Worm (Caenorhabditis elegans) whole organism, L3 larva: Measurements from ENCODE around the gene K12H6.10.
A peak's percentile ranks its signal among the peaks of the same experiment; 100 is the strongest.
"Not testable (repeated sequence)": the region's sequence is repeated elsewhere in the genome, so short reads cannot be mapped to it uniquely, and the experiment has no call there.

Experiments
- R02D3.7 ChIP-seq: fragments of 150-350 bp; optimal IDR thresholded peaks from 2 replicates; lab custom pipeline; 2014; ENCODE audit warnings: missing biosample characterization, missing genetic modification characterization
- ama-1 ChIP-seq: fragments of 150-350 bp; optimal IDR thresholded peaks from 2 replicates; lab custom pipeline; 2018
- ceh-16 ChIP-seq: sonication (generic microtip); optimal IDR thresholded peaks from 2 replicates; lab custom pipeline; 2017; ENCODE audit warnings: missing biosample characterization, missing genetic modification characterization
- ceh-28 ChIP-seq: fragments of 150-350 bp; optimal IDR thresholded peaks from 2 replicates; lab custom pipeline; 2014; ENCODE audit warnings: missing biosample characterization, missing genetic modification reagents, missing genetic modification characterization
- ceh-82 ChIP-seq: fragments of 150-350 bp; optimal IDR thresholded peaks from 2 replicates; lab custom pipeline; 2014; ENCODE audit warnings: missing biosample characterization, missing genetic modification characterization
- ceh-9 ChIP-seq: sonication (generic microtip); optimal IDR thresholded peaks from 2 replicates; lab custom pipeline; 2018; ENCODE audit warnings: missing biosample characterization, missing genetic modification characterization
- egl-5 ChIP-seq: fragments of 150-350 bp; optimal IDR thresholded peaks from 2 replicates; lab custom pipeline; 2017; ENCODE audit warnings: missing biosample characterization, missing genetic modification reagents, missing genetic modification characterization, inconsistent platforms
- elt-1 ChIP-seq: fragments of 150-350 bp; optimal IDR thresholded peaks from 2 replicates; lab custom pipeline; 2014; ENCODE audit warnings: missing biosample characterization, missing genetic modification characterization
- elt-2 ChIP-seq: sonication (generic microtip); optimal IDR thresholded peaks from 2 replicates; lab custom pipeline; 2016; ENCODE audit warnings: missing genetic modification reagents, mild to moderate bottlenecking, missing genetic modification characterization, missing compliant biosample characterization
- elt-3 ChIP-seq, 3 experiments: fragments of 150-350 bp in 1 of 3; sonication (generic microtip) in 2 of 3; optimal IDR thresholded peaks; 2 replicates in 2 of 3; 4 replicates in 1 of 3; lab custom pipeline; 2014 to 2017; ENCODE audit warnings: missing biosample characterization in 3 of 3, missing genetic modification characterization in 3 of 3
- eor-1 ChIP-seq, 2 experiments: fragments of 150-350 bp; optimal IDR thresholded peaks; 2 replicates each; lab custom pipeline; 2014 to 2018; ENCODE audit warnings: missing biosample characterization in 2 of 2, missing genetic modification characterization in 2 of 2
- fkh-10 ChIP-seq: sonication (generic microtip); optimal IDR thresholded peaks from 2 replicates; lab custom pipeline; 2017; ENCODE audit warnings: missing biosample characterization, missing genetic modification reagents, missing genetic modification characterization
- fkh-2 ChIP-seq: fragments of 150-350 bp; optimal IDR thresholded peaks from 2 replicates; lab custom pipeline; 2014; ENCODE audit warnings: missing biosample characterization, missing genetic modification reagents, missing genetic modification characterization
- fos-1 ChIP-seq: fragments of 150-350 bp; optimal IDR thresholded peaks from 2 replicates; lab custom pipeline; 2014; ENCODE audit warnings: missing biosample characterization, missing genetic modification characterization
- hmg-11 ChIP-seq: sonication (generic microtip); optimal IDR thresholded peaks from 2 replicates; lab custom pipeline; 2016; ENCODE audit warnings: missing genetic modification characterization, missing compliant biosample characterization
- jun-1 ChIP-seq: fragments of 150-350 bp; optimal IDR thresholded peaks from 2 replicates; lab custom pipeline; 2014; ENCODE audit warnings: missing biosample characterization, missing genetic modification reagents, missing genetic modification characterization
- lin-15B ChIP-seq: fragments of 150-350 bp; optimal IDR thresholded peaks from 2 replicates; lab custom pipeline; 2014; ENCODE audit warnings: missing biosample characterization, missing genetic modification characterization
- lin-39 ChIP-seq: fragments of 150-350 bp; optimal IDR thresholded peaks from 2 replicates; lab custom pipeline; 2018; ENCODE audit warnings: missing biosample characterization, missing genetic modification reagents, missing genetic modification characterization
- lsy-12 ChIP-seq: sonication (generic microtip); optimal IDR thresholded peaks from 2 replicates; lab custom pipeline; 2016; ENCODE audit warnings: mild to moderate bottlenecking, missing genetic modification characterization, missing compliant biosample characterization
- mdl-1 ChIP-seq: fragments of 150-350 bp; optimal IDR thresholded peaks from 2 replicates; lab custom pipeline; 2014; ENCODE audit warnings: missing biosample characterization, missing genetic modification characterization
- mml-1 ChIP-seq: fragments of 150-350 bp; sonication (generic microtip); optimal IDR thresholded peaks from 3 replicates; lab custom pipeline; 2014; ENCODE audit warnings: missing biosample characterization, missing genetic modification characterization
- nfya-1 ChIP-seq: sonication (generic microtip); optimal IDR thresholded peaks from 2 replicates; lab custom pipeline; 2017; ENCODE audit warnings: missing genetic modification characterization, mild to moderate bottlenecking, missing compliant biosample characterization, antibody characterized with exemption, moderate library complexity; ENCODE audit not compliant: insufficient read depth
- nhr-11 ChIP-seq: fragments of 150-350 bp; optimal IDR thresholded peaks from 2 replicates; lab custom pipeline; 2014; ENCODE audit warnings: missing biosample characterization, missing genetic modification characterization
- nhr-12 ChIP-seq: fragments of 150-350 bp; optimal IDR thresholded peaks from 2 replicates; lab custom pipeline; 2014; ENCODE audit warnings: missing biosample characterization, missing genetic modification characterization
- nhr-23 ChIP-seq: fragments of 150-350 bp; optimal IDR thresholded peaks from 2 replicates; lab custom pipeline; 2014; ENCODE audit warnings: missing biosample characterization, missing genetic modification reagents, missing genetic modification characterization
- nhr-25 ChIP-seq: sonication (generic microtip); optimal IDR thresholded peaks from 2 replicates; lab custom pipeline; 2017; ENCODE audit warnings: missing biosample characterization, missing genetic modification characterization
- nhr-28 ChIP-seq: fragments of 150-350 bp; optimal IDR thresholded peaks from 2 replicates; lab custom pipeline; 2014; ENCODE audit warnings: missing biosample characterization, missing genetic modification characterization
- nhr-43 ChIP-seq: sonication (generic microtip); optimal IDR thresholded peaks from 2 replicates; lab custom pipeline; 2016; ENCODE audit warnings: mild to moderate bottlenecking, missing genetic modification characterization, missing compliant biosample characterization; ENCODE audit not compliant: poor library complexity, severe bottlenecking
- nhr-67 ChIP-seq: fragments of 150-350 bp; optimal IDR thresholded peaks from 2 replicates; lab custom pipeline; 2014; ENCODE audit warnings: missing biosample characterization, missing genetic modification characterization
- nhr-77 ChIP-seq: fragments of 150-350 bp; optimal IDR thresholded peaks from 2 replicates; lab custom pipeline; 2014; ENCODE audit warnings: missing biosample characterization, missing genetic modification characterization
- pha-4 ChIP-seq: fragments of 150-350 bp; optimal IDR thresholded peaks from 2 replicates; lab custom pipeline; 2014; ENCODE audit warnings: missing biosample characterization, missing genetic modification reagents, missing genetic modification characterization
- pqm-1 ChIP-seq: fragments of 150-350 bp; optimal IDR thresholded peaks from 2 replicates; lab custom pipeline; 2017; ENCODE audit warnings: missing biosample characterization, missing genetic modification characterization, inconsistent platforms
- sea-2 ChIP-seq: fragments of 150-350 bp; sonication (generic microtip); optimal IDR thresholded peaks from 4 replicates; lab custom pipeline; 2014; ENCODE audit warnings: missing biosample characterization, missing genetic modification reagents, missing genetic modification characterization
- skn-1 ChIP-seq: fragments of 150-350 bp; optimal IDR thresholded peaks from 2 replicates; lab custom pipeline; 2014; ENCODE audit warnings: missing biosample characterization, missing genetic modification characterization
- snpc-4 ChIP-seq: fragments of 150-350 bp; optimal IDR thresholded peaks from 2 replicates; lab custom pipeline; 2014; ENCODE audit warnings: missing biosample characterization, missing genetic modification characterization
- unc-39 ChIP-seq: sonication (generic microtip); optimal IDR thresholded peaks from 4 replicates; lab custom pipeline; 2017; ENCODE audit warnings: missing biosample characterization, missing genetic modification characterization
- zag-1 ChIP-seq: fragments of 150-350 bp; optimal IDR thresholded peaks from 2 replicates; lab custom pipeline; 2014; ENCODE audit warnings: missing biosample characterization, missing genetic modification characterization
- ztf-11 ChIP-seq: fragments of 150-350 bp; optimal IDR thresholded peaks from 2 replicates; lab custom pipeline; 2014; ENCODE audit warnings: missing biosample characterization, missing genetic modification characterization

The K12H6.10 gene

ce11 chrII:2832539-2832938 is 9.9 kb downstream of the K12H6.10 start:
- no peak for TF ChIP-seq nhr-25 (tag; lab: Kevin White, UChicago)
- no peak for TF ChIP-seq pqm-1 (tag; lab: Kevin White, UChicago)
- no peak for TF ChIP-seq mml-1
- TF ChIP-seq nhr-12 (tag; lab: Kevin White, UChicago) = no peak
- TF ChIP-seq fkh-2 = no peak
- TF ChIP-seq jun-1 = no peak
- TF ChIP-seq fkh-10 (GFP tag; lab: Kevin White, UChicago) = no peak
- TF ChIP-seq ceh-82 (tag; lab: Kevin White, UChicago) = no peak
- TF ChIP-seq nfya-1 (tag; lab: Kevin White, UChicago) = no peak
- no peak for TF ChIP-seq elt-1 (tag; lab: Kevin White, UChicago)
- TF ChIP-seq elt-2 (tag; lab: Kevin White, UChicago) = no peak
- TF ChIP-seq eor-1 (tag; optimal IDR thresholded peaks at IDR 0.05; lab: Kevin White, UChicago) = no peak
- no peak for TF ChIP-seq nhr-11
- TF ChIP-seq zag-1 (tag; lab: Kevin White, UChicago) = no peak
- TF ChIP-seq nhr-23 (tag; lab: Kevin White, UChicago) = no peak
- TF ChIP-seq lin-39 (tag; lab: Kevin White, UChicago) = no peak
- TF ChIP-seq skn-1 (tag; lab: Kevin White, UChicago) = no peak

ce11 chrII:2834105-2834504 is 11.4 kb downstream of the K12H6.10 start:
- TF ChIP-seq nhr-25 (tag; lab: Kevin White, UChicago) (no peak), nhr-43 (tag; lab: Kevin White, UChicago) (no peak), nhr-11 (no peak), hmg-11 (tag; lab: Kevin White, UChicago) (no peak), zag-1 (tag; lab: Kevin White, UChicago) (no peak), lin-15B (tag; lab: Kevin White, UChicago) (no peak), pqm-1 (tag; lab: Kevin White, UChicago) (peak; percentile 84), sea-2 (GFP tag; lab: Kevin White, UChicago) (no peak), ztf-11 (tag; lab: Kevin White, UChicago) (no peak), nhr-77 (tag; lab: Kevin White, UChicago) (no peak), mdl-1 (no peak), nhr-67 (tag; lab: Kevin White, UChicago) (no peak), snpc-4 (tag; lab: Kevin White, UChicago) (no peak), lin-39 (tag; lab: Kevin White, UChicago) (no peak), fos-1 (tag; lab: Kevin White, UChicago) (no peak), ceh-28 (no peak), nfya-1 (tag; lab: Kevin White, UChicago) (no peak), eor-1 (tag; optimal IDR thresholded peaks at IDR 0.05; lab: Kevin White, UChicago) (no peak), egl-5 (tag; lab: Kevin White, UChicago) (no peak), elt-2 (tag; lab: Kevin White, UChicago) (peak; percentile 86), elt-3 (tag; optimal IDR thresholded peaks at IDR 0.05; lab: Kevin White, UChicago) (no peak), jun-1 (peak; percentile 5), nhr-23 (tag; lab: Kevin White, UChicago) (no peak), mml-1 (no peak), nhr-28 (tag; lab: Kevin White, UChicago) (no peak), R02D3.7 (tag; lab: Kevin White, UChicago) (no peak), pha-4 (peak; percentile 86), unc-39 (tag; lab: Kevin White, UChicago) (no peak)
- TF ChIP-seq, all 47 proteins: peak for 4

ce11 chrII:2836853-2837252 is 14.2 kb downstream of the K12H6.10 start, which contains the start of gene K12H6.7:
TSS of gene K12H6.7 (minus strand) at chrII:2836953.
- TF ChIP-seq nhr-28 (tag; lab: Kevin White, UChicago) = no peak
- TF ChIP-seq fkh-10 (GFP tag; lab: Kevin White, UChicago) = no peak
- no peak for TF ChIP-seq ceh-16 (tag; lab: Kevin White, UChicago)
- no peak for TF ChIP-seq lin-39 (tag; lab: Kevin White, UChicago)
- TF ChIP-seq ama-1 (lab: Kevin White, UChicago) = no peak
- TF ChIP-seq ztf-11 (tag; lab: Kevin White, UChicago) = no peak
- no peak for TF ChIP-seq nfya-1 (tag; lab: Kevin White, UChicago)

ce11 chrII:2839004-2839403 is 16.3 kb downstream of the K12H6.10 start, which contains the start of gene Y110A2AL.4:
TSS of gene Y110A2AL.4 (plus strand) at chrII:2839304.
- TF ChIP-seq fos-1 (tag; lab: Kevin White, UChicago); lsy-12 (tag; lab: Kevin White, UChicago); ceh-9: not testable (repeated sequence)
